Fruit fly (Drosophila melanogaster): ENCODE results near the gene nod.

nod gene

DNA sequence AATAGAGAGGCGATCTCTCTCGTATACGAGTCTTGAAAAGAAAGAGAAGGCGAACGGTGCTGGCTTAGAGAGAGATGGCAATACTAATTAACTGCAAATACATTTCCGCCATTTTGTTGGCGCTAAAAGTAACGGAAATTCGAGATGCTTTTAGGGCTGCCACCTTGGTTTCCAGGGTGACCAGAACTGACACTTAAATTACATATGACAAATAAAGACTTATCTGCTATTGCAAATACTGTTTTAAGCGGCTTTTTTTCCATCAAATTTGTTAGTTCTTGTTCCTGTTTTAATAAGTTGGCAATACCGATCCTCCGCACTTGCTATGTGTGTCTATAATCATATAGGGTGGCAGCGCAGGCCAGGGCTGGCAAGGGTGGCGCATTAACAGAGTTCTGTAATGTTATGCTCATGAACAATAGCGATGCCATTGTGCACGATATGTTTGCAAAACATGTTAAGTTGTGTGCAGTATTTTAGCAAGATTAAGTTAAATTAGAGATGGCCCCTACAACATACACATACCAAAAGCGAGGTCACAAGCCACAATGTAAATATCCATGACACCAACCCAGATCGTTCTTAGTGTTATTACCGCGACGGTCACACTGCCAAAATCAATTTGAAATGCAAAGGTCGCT is at the start of gene nod:
TSS of gene nod (plus strand) at position 573 of the 641 bp plus-strand sequence.
- TF ChIP-seq Pif1B (GFP tag; optimal IDR thresholded peaks at IDR 0.05) (no peak), fd96Ca (GFP tag; IDR thresholded peaks at IDR 0.05) (0 out of 3 replicates have a peak, but pooled peaks have one; percentile 55), Ets98B (GFP tag; IDR thresholded peaks at IDR 0.05) (no peak; the same call in 1 of the 2 replicates), CG17806 (tag; optimal IDR thresholded peaks at IDR 0.05) (peak; percentile 35), CG8301 (tag; optimal IDR thresholded peaks at IDR 0.05) (peak; percentile 4), Pif1A (GFP tag; optimal IDR thresholded peaks at IDR 0.05) (no peak), CG4496 (GFP tag; IDR thresholded peaks at IDR 0.05) (0 out of 3 replicates have a peak, but pooled peaks have one; percentile 45), D1 (tag; optimal IDR thresholded peaks at IDR 0.05) (no peak), Snoo (tag; optimal IDR thresholded peaks at IDR 0.05) (peak; percentile 31), CG9948 (tag; optimal IDR thresholded peaks at IDR 0.05) (peak; percentile 27), CG34367 (tag; optimal IDR thresholded peaks at IDR 0.05) (peak; percentile 2), rn (GFP tag; IDR thresholded peaks at IDR 0.05) (no peak), EcR (GFP tag; optimal IDR thresholded peaks at IDR 0.05) (no peak), CG14655 (GFP tag; optimal IDR thresholded peaks at IDR 0.05) (no peak), gl (tag; optimal IDR thresholded peaks at IDR 0.05) (no peak), CG32121 (GFP tag; IDR thresholded peaks at IDR 0.05) (peak; percentile 47; the same call in 1 of the 2 replicates), CG13204 (GFP tag; optimal IDR thresholded peaks at IDR 0.05) (no peak), CG12605 (GFP tag; IDR thresholded peaks at IDR 0.05) (0 out of 2 replicates have a peak, but pooled peaks have one; percentile 21), CG8159 (tag; optimal IDR thresholded peaks at IDR 0.05) (peak; percentile 35), CG15710 (tag; optimal IDR thresholded peaks at IDR 0.05) (peak; percentile 9), CG10348 (GFP tag; IDR thresholded peaks at IDR 0.05) (no peak)

- TF ChIP-seq Pif1B (GFP tag; optimal IDR thresholded peaks at IDR 0.05), result no peak
- TF ChIP-seq fd96Ca (GFP tag; IDR thresholded peaks at IDR 0.05), result peak; percentile 80
- no peak for TF ChIP-seq CG15710 (tag; optimal IDR thresholded peaks at IDR 0.05)
- peak; percentile 47 for TF ChIP-seq CG8301 (tag; optimal IDR thresholded peaks at IDR 0.05)
- peak; percentile 60 for TF ChIP-seq CG14655 (GFP tag; optimal IDR thresholded peaks at IDR 0.05)
- TF ChIP-seq CG12605 (GFP tag; IDR thresholded peaks at IDR 0.05), result peak; percentile 53; the same call in 1 of the 2 replicates
- no peak for TF ChIP-seq CG17806 (tag; optimal IDR thresholded peaks at IDR 0.05)
- TF ChIP-seq CG4496 (GFP tag; IDR thresholded peaks at IDR 0.05), result peak; percentile 79
- peak; percentile 79 for TF ChIP-seq Ets98B (GFP tag; IDR thresholded peaks at IDR 0.05)
- TF ChIP-seq CG32121 (GFP tag; IDR thresholded peaks at IDR 0.05), result peak; percentile 66
- no peak for TF ChIP-seq CG13204 (GFP tag; optimal IDR thresholded peaks at IDR 0.05)
These were observed 49.3 kb upstream of the nod start for dm6 chrX:11531245-11531644.

dm6 chrX:11542502-11542901 is 38.1 kb upstream of the nod start:
- TF ChIP-seq CG17806 (tag; optimal IDR thresholded peaks at IDR 0.05) (peak; percentile 28), Pif1B (GFP tag; optimal IDR thresholded peaks at IDR 0.05) (no peak), CG32121 (GFP tag; IDR thresholded peaks at IDR 0.05) (no peak), CG8159 (tag; optimal IDR thresholded peaks at IDR 0.05) (peak; percentile 63), CG8301 (tag; optimal IDR thresholded peaks at IDR 0.05) (peak; percentile 6), CG15710 (tag; optimal IDR thresholded peaks at IDR 0.05) (peak; percentile 57), CG14655 (GFP tag; optimal IDR thresholded peaks at IDR 0.05) (peak; percentile 59), CG9948 (tag; optimal IDR thresholded peaks at IDR 0.05) (peak; percentile 38), CG34367 (tag; optimal IDR thresholded peaks at IDR 0.05) (peak; percentile 28)

DNA sequence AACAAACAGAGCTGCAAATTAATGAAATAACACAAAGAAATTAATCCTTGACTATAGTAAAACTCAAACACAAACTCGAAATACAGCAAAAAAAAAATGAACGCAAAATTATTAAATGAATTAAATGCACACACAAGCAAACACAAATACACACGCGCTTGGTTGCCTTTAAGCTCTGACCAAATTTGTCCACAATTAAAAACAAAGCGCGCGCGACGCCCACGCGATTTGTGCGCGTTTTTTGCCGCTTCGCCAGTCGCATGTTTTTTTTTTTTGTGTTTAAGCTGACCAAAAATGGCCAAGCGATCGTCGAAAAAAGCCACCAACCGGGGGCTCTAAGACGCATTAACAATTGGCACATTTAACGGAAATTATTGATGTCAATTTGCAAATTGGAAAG is 37.3 kb upstream of the nod start:
- TF ChIP-seq CG12605 (GFP tag; IDR thresholded peaks at IDR 0.05), result no peak

- TF ChIP-seq D1 (tag; optimal IDR thresholded peaks at IDR 0.05), result peak; percentile 38
- peak; percentile 33 for TF ChIP-seq CG17806 (tag; optimal IDR thresholded peaks at IDR 0.05)
- TF ChIP-seq CG8159 (tag; optimal IDR thresholded peaks at IDR 0.05), result peak; percentile 7
- no peak for TF ChIP-seq CG32121 (GFP tag; IDR thresholded peaks at IDR 0.05)
- no peak for TF ChIP-seq CG10348 (GFP tag; IDR thresholded peaks at IDR 0.05)
- peak; percentile 97 for TF ChIP-seq EcR (GFP tag; optimal IDR thresholded peaks at IDR 0.05)
- TF ChIP-seq CG9948 (tag; optimal IDR thresholded peaks at IDR 0.05), result peak; percentile 47
- TF ChIP-seq fd96Ca (GFP tag; IDR thresholded peaks at IDR 0.05), result 0 out of 3 replicates have a peak, but pooled peaks have one; percentile 51
- TF ChIP-seq CG8301 (tag; optimal IDR thresholded peaks at IDR 0.05), result peak; percentile 68
- TF ChIP-seq CG34367 (tag; optimal IDR thresholded peaks at IDR 0.05), result no peak
- no peak for TF ChIP-seq CG13204 (GFP tag; optimal IDR thresholded peaks at IDR 0.05)
- no peak for TF ChIP-seq CG15710 (tag; optimal IDR thresholded peaks at IDR 0.05)
- peak; percentile 79 for TF ChIP-seq CG14655 (GFP tag; optimal IDR thresholded peaks at IDR 0.05)
These were observed 36.2 kb upstream of the nod start for dm6 chrX:11544110-11544950.

DNA sequence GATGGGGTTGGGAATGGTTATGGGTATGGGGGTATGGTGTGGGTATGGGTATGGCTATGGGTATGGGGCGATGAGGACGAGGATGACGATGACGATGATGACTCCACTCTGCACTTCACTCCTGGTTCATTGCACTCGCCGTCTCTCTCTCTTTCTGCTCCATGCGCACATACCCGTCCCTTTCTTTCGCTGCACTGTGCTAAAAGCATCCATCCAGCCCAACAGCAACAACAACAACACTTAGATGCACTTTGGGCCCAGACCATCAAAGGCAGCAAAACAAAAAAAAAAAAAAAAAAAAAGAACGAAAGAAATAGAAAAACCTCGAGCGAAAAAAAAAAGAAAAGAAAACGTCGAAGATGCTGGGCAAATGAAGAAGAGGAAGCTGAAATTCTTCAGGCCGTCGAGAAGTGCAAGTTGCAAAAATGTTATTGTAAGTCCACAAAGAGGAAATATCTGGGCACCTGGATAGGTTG is 35.6 kb upstream of the nod start:
- TF ChIP-seq D1 (tag; optimal IDR thresholded peaks at IDR 0.05) (no peak), CG9948 (tag; optimal IDR thresholded peaks at IDR 0.05) (no peak), Ets98B (GFP tag; IDR thresholded peaks at IDR 0.05) (no peak), EcR (GFP tag; optimal IDR thresholded peaks at IDR 0.05) (peak; percentile 57), fd96Ca (GFP tag; IDR thresholded peaks at IDR 0.05) (peak; percentile 52; the same call in 2 of the 3 replicates), CG4496 (GFP tag; IDR thresholded peaks at IDR 0.05) (peak; percentile 52; the same call in 1 of the 3 replicates), CG17806 (tag; optimal IDR thresholded peaks at IDR 0.05) (no peak), Pif1B (GFP tag; optimal IDR thresholded peaks at IDR 0.05) (peak; percentile 46), CG8159 (tag; optimal IDR thresholded peaks at IDR 0.05) (no peak), Pif1A (GFP tag; optimal IDR thresholded peaks at IDR 0.05) (peak; percentile 61), CG12605 (GFP tag; IDR thresholded peaks at IDR 0.05) (no peak), CG34367 (tag; optimal IDR thresholded peaks at IDR 0.05) (no peak), CG8301 (tag; optimal IDR thresholded peaks at IDR 0.05) (peak; percentile 25), gl (tag; optimal IDR thresholded peaks at IDR 0.05) (no peak), CG14655 (GFP tag; optimal IDR thresholded peaks at IDR 0.05) (peak; percentile 71), Snoo (tag; optimal IDR thresholded peaks at IDR 0.05) (no peak), CG10348 (GFP tag; IDR thresholded peaks at IDR 0.05) (no peak)

Measured in whole organism, pupa.